Worm (Caenorhabditis elegans) whole organism, young adult: ENCODE data around the gene gck-2.

Experiments used
- B0019.2 ChIP-seq: fragments of 200-800 bp; sonication (Bioruptor generic); conservative IDR thresholded peaks from 2 replicates; pipeline ENCODE4 v1.3.6; 2022; ENCODE audit warnings: missing genetic modification reagents, missing genetic modification characterization, missing compliant biosample characterization
- B0035.1 ChIP-seq: sonication (generic microtip); optimal IDR thresholded peaks from 2 replicates; lab custom pipeline; 2016; ENCODE audit warnings: missing genetic modification characterization, mild to moderate bottlenecking, missing compliant biosample characterization, missing genotype, missing genetic modification reagents
- B0261.1 ChIP-seq: sonication (generic microtip); optimal IDR thresholded peaks from 2 replicates; lab custom pipeline; 2016; ENCODE audit warnings: mild to moderate bottlenecking, missing genetic modification characterization, moderate library complexity, missing compliant biosample characterization
- D2030.7 ChIP-seq: fragments of 200-800 bp; sonication (Bioruptor generic); IDR thresholded peaks from 2 replicates; pipeline ENCODE4 v1.3.6; 2022; ENCODE audit warnings: missing genetic modification reagents, missing genetic modification characterization, missing compliant biosample characterization
- F23B12.7 ChIP-seq: sonication (generic microtip); optimal IDR thresholded peaks from 2 replicates; lab custom pipeline; 2017; ENCODE audit warnings: missing genetic modification characterization, mild to moderate bottlenecking, missing compliant biosample characterization, antibody characterized with exemption, moderate library complexity; ENCODE audit not compliant: insufficient read depth
- F33H1.4 ChIP-seq: fragments of 200-800 bp; sonication (Bioruptor generic); IDR thresholded peaks from 2 replicates; pipeline ENCODE4 v1.3.6; 2022; ENCODE audit warnings: missing genetic modification reagents, missing genetic modification characterization, missing compliant biosample characterization
- F49E8.2 ChIP-seq: sonication (generic microtip); optimal IDR thresholded peaks from 3 replicates; lab custom pipeline; 2017; ENCODE audit warnings: missing genetic modification characterization, mild to moderate bottlenecking, missing compliant biosample characterization, antibody characterized with exemption, moderate library complexity; ENCODE audit not compliant: insufficient read depth
- F52B5.7 ChIP-seq: sonication (generic microtip); optimal IDR thresholded peaks from 2 replicates; lab custom pipeline; 2016; ENCODE audit warnings: mild to moderate bottlenecking, missing genetic modification characterization, missing compliant biosample characterization
- F55B11.4 ChIP-seq: sonication (generic microtip); optimal IDR thresholded peaks from 2 replicates; lab custom pipeline; 2016; ENCODE audit warnings: missing compliant biosample characterization, missing genetic modification characterization, borderline replicate concordance; ENCODE audit not compliant: insufficient read depth
- F57C9.4 ChIP-seq: sonication (generic microtip); optimal IDR thresholded peaks from 2 replicates; lab custom pipeline; 2017; ENCODE audit warnings: mild to moderate bottlenecking, missing genetic modification characterization, missing compliant biosample characterization
- Y53G8AR.9 ChIP-seq: fragments of 200-800 bp; sonication (Bioruptor generic); conservative IDR thresholded peaks from 2 replicates; pipeline ENCODE4 v1.3.6; 2022; ENCODE audit warnings: missing genetic modification reagents, missing genetic modification characterization, missing compliant biosample characterization
- Y67H2A.10 ChIP-seq: fragments of 200-800 bp; sonication (Bioruptor generic); conservative IDR thresholded peaks from 2 replicates; pipeline ENCODE4 v1.3.6; 2022; ENCODE audit warnings: missing genetic modification reagents, missing genetic modification characterization, missing compliant biosample characterization
- ZK185.1 ChIP-seq: sonication (generic microtip); optimal IDR thresholded peaks from 2 replicates; lab custom pipeline; 2016; ENCODE audit warnings: mild to moderate bottlenecking, missing genetic modification characterization, missing compliant biosample characterization; ENCODE audit not compliant: poor library complexity, severe bottlenecking
- ama-1 ChIP-seq, 3 experiments: fragments of 150-350 bp in 1 of 3; sonication (generic microtip) in 2 of 3; optimal IDR thresholded peaks; 2 replicates each; lab custom pipeline; 2014 to 2018; ENCODE audit warnings: missing biosample characterization in 2 of 3, missing genetic modification characterization in 2 of 3, missing genetic modification reagents in 2 of 3
- aptf-2 ChIP-seq: fragments of 200-800 bp; sonication (Bioruptor generic); conservative IDR thresholded peaks from 2 replicates; pipeline ENCODE4 v1.3.6; 2022; ENCODE audit warnings: missing genetic modification reagents, missing genetic modification characterization, missing compliant biosample characterization
- cebp-1 ChIP-seq, 2 experiments: fragments of 200-800 bp in 1 of 2; sonication (Bioruptor generic) in 1 of 2; sonication (generic microtip) in 1 of 2; IDR thresholded peaks in 1 of 2; optimal IDR thresholded peaks in 1 of 2; 2 replicates each; pipeline versions ENCODE4 v1.3.6 to Lab custom; 2017 to 2022; ENCODE audit warnings: missing compliant biosample characterization in 2 of 2, missing genetic modification characterization in 2 of 2, mild to moderate bottlenecking in 1 of 2, missing genetic modification reagents in 1 of 2, moderate library complexity in 1 of 2
- ceh-100 ChIP-seq: fragments of 200-800 bp; sonication (Bioruptor generic); IDR thresholded peaks from 2 replicates; pipeline ENCODE4 v1.3.6; 2022; ENCODE audit warnings: missing genetic modification reagents, missing genetic modification characterization, missing compliant biosample characterization
- ceh-27 ChIP-seq: fragments of 200-800 bp; sonication (Bioruptor generic); optimal IDR thresholded peaks from 2 replicates; lab custom pipeline; 2018; ENCODE audit warnings: mild to moderate bottlenecking, missing genetic modification characterization, moderate library complexity, missing compliant biosample characterization
- ceh-79 ChIP-seq: sonication (generic microtip); optimal IDR thresholded peaks from 2 replicates; lab custom pipeline; 2017; ENCODE audit warnings: mild to moderate bottlenecking, missing genetic modification characterization, missing compliant biosample characterization
- ceh-91 ChIP-seq: fragments of 200-800 bp; sonication (Bioruptor generic); IDR thresholded peaks from 2 replicates; pipeline ENCODE4 v1.3.6; 2022; ENCODE audit warnings: missing genetic modification reagents, missing genetic modification characterization, missing compliant biosample characterization
- chd-7 ChIP-seq: sonication (generic microtip); optimal IDR thresholded peaks from 2 replicates; lab custom pipeline; 2016; ENCODE audit warnings: mild to moderate bottlenecking, missing genetic modification characterization, moderate library complexity, missing compliant biosample characterization
- dpff-1 ChIP-seq: sonication (generic microtip); optimal IDR thresholded peaks from 2 replicates; lab custom pipeline; 2017; ENCODE audit warnings: mild to moderate bottlenecking, missing genetic modification characterization, missing compliant biosample characterization
- dpl-1 ChIP-seq: fragments of 150-350 bp; optimal IDR thresholded peaks from 2 replicates; lab custom pipeline; 2014; ENCODE audit warnings: missing biosample characterization, missing genetic modification reagents, missing genetic modification characterization
- efl-1 ChIP-seq: fragments of 150-350 bp; optimal IDR thresholded peaks from 2 replicates; lab custom pipeline; 2014; ENCODE audit warnings: missing biosample characterization, missing genetic modification reagents, missing genetic modification characterization
- egl-18 ChIP-seq: fragments of 200-800 bp; sonication (Bioruptor generic); IDR thresholded peaks from 2 replicates; pipeline ENCODE4 v1.3.6; 2022; ENCODE audit warnings: missing genetic modification reagents, missing genetic modification characterization, missing compliant biosample characterization
- ets-4 ChIP-seq: fragments of 200-800 bp; sonication (Bioruptor generic); optimal IDR thresholded peaks from 2 replicates; lab custom pipeline; 2018; ENCODE audit warnings: mild to moderate bottlenecking, missing genetic modification characterization, missing compliant biosample characterization
- gei-17 ChIP-seq: fragments of 200-800 bp; sonication (Bioruptor generic); optimal IDR thresholded peaks from 2 replicates; lab custom pipeline; 2018; ENCODE audit warnings: mild to moderate bottlenecking, missing genetic modification characterization, missing compliant biosample characterization
- hmg-1.2 ChIP-seq: fragments of 200-800 bp; sonication (Bioruptor generic); IDR thresholded peaks from 2 replicates; pipeline ENCODE4 v1.3.6; 2022; ENCODE audit warnings: missing genetic modification reagents, missing genetic modification characterization, missing compliant biosample characterization
- hrde-1 ChIP-seq: sonication (generic microtip); optimal IDR thresholded peaks from 2 replicates; lab custom pipeline; 2016; ENCODE audit warnings: missing genetic modification characterization, mild to moderate bottlenecking, missing compliant biosample characterization, moderate library complexity, missing genotype, missing genetic modification reagents, borderline replicate concordance
- hsf-1 ChIP-seq: fragments of 200-800 bp; sonication (Bioruptor generic); IDR thresholded peaks from 2 replicates; pipeline ENCODE4 v1.3.6; 2022; ENCODE audit warnings: missing genetic modification reagents, missing genetic modification characterization, missing compliant biosample characterization
- let-607 ChIP-seq, 2 experiments: fragments of 200-800 bp in 1 of 2; sonication (Bioruptor generic) in 1 of 2; sonication (generic microtip) in 1 of 2; optimal IDR thresholded peaks; 2 replicates each; lab custom pipeline; 2016 to 2018; ENCODE audit warnings: mild to moderate bottlenecking in 2 of 2, missing compliant biosample characterization in 2 of 2, missing genetic modification characterization in 2 of 2, moderate library complexity in 2 of 2, missing genotype in 1 of 2
- lir-1 ChIP-seq: fragments of 200-800 bp; sonication (Bioruptor generic); conservative IDR thresholded peaks from 2 replicates; pipeline ENCODE4 v1.3.6; 2022; ENCODE audit warnings: missing genetic modification reagents, missing genetic modification characterization, missing compliant biosample characterization
- mcd-1 ChIP-seq: fragments of 200-800 bp; sonication (Bioruptor generic); IDR thresholded peaks from 2 replicates; pipeline ENCODE4 v1.3.6; 2022; ENCODE audit warnings: missing genetic modification reagents, missing genetic modification characterization, missing compliant biosample characterization
- nhr-80 ChIP-seq: sonication (generic microtip); optimal IDR thresholded peaks from 2 replicates; lab custom pipeline; 2016; ENCODE audit warnings: missing genetic modification characterization, missing compliant biosample characterization
- repo-1 ChIP-seq: sonication (generic microtip); optimal IDR thresholded peaks from 2 replicates; lab custom pipeline; 2017; ENCODE audit warnings: mild to moderate bottlenecking, missing genetic modification characterization, missing compliant biosample characterization
- sea-2 ChIP-seq: fragments of 200-800 bp; sonication (Bioruptor generic); IDR thresholded peaks from 2 replicates; pipeline ENCODE4 v1.3.6; 2022; ENCODE audit warnings: missing genetic modification characterization, missing compliant biosample characterization
- snpc-1.1 ChIP-seq: sonication (generic microtip); optimal IDR thresholded peaks from 2 replicates; lab custom pipeline; 2017; ENCODE audit warnings: missing genetic modification characterization, mild to moderate bottlenecking, missing compliant biosample characterization, antibody characterized with exemption, moderate library complexity, missing genotype, missing genetic modification reagents; ENCODE audit not compliant: insufficient read depth
- snpc-1.3 ChIP-seq: sonication (generic microtip); optimal IDR thresholded peaks from 2 replicates; lab custom pipeline; 2017; ENCODE audit warnings: missing genetic modification characterization, mild to moderate bottlenecking, missing compliant biosample characterization, antibody characterized with exemption, moderate library complexity, missing genotype, missing genetic modification reagents; ENCODE audit not compliant: insufficient read depth
- somi-1 ChIP-seq: fragments of 200-800 bp; sonication (Bioruptor generic); optimal IDR thresholded peaks from 2 replicates; lab custom pipeline; 2018; ENCODE audit warnings: mild to moderate bottlenecking, missing genetic modification characterization, missing compliant biosample characterization
- unc-62 ChIP-seq: fragments of 150-350 bp; optimal IDR thresholded peaks from 2 replicates; lab custom pipeline; 2014; ENCODE audit warnings: missing biosample characterization, missing genetic modification reagents, missing genetic modification characterization
- zfh-2 ChIP-seq: fragments of 200-800 bp; sonication (Bioruptor generic); conservative IDR thresholded peaks from 2 replicates; pipeline ENCODE4 v1.3.6; 2022; ENCODE audit warnings: missing genetic modification reagents, missing genetic modification characterization, missing compliant biosample characterization
- ztf-18 ChIP-seq: sonication (generic microtip); optimal IDR thresholded peaks from 2 replicates; lab custom pipeline; 2016; ENCODE audit warnings: missing genotype, mild to moderate bottlenecking, missing genetic modification characterization, missing compliant biosample characterization
- ztf-22 ChIP-seq: fragments of 200-800 bp; sonication (Bioruptor generic); optimal IDR thresholded peaks from 2 replicates; lab custom pipeline; 2018; ENCODE audit warnings: mild to moderate bottlenecking, missing genetic modification characterization, moderate library complexity, missing compliant biosample characterization
- ztf-25 ChIP-seq: fragments of 200-800 bp; sonication (Bioruptor generic); IDR thresholded peaks from 2 replicates; pipeline ENCODE4 v1.3.6; 2022; ENCODE audit warnings: missing genetic modification reagents, missing genetic modification characterization, missing compliant biosample characterization
- ztf-6 ChIP-seq: fragments of 200-800 bp; sonication (Bioruptor generic); IDR thresholded peaks from 2 replicates; pipeline ENCODE4 v1.3.6; 2022; ENCODE audit warnings: missing genetic modification reagents, missing genetic modification characterization, missing compliant biosample characterization

Gene gck-2

ce11 chrV:6784853-6785492, 7.5 kb downstream of the gck-2 start, which contains the start of the genes spn-4 and spe-39:
Gene spn-4 (minus strand): TSS chrV:6784903.
Gene spe-39 (plus strand): TSS chrV:6785451.
- peak; percentile 55; the same call in 1 of the 2 replicates for TF ChIP-seq ceh-100 (GFP tag; lab: Robert Waterston, UW)
- no peak for TF ChIP-seq ztf-25 (GFP tag; lab: Robert Waterston, UW)
- peak; percentile 28 for TF ChIP-seq ceh-27 (GFP tag; lab: Kevin White, UChicago)
- TF ChIP-seq F55B11.4: no peak
- peak; percentile 72 for TF ChIP-seq B0019.2 (GFP tag; lab: Robert Waterston, UW)
- no peak for TF ChIP-seq sea-2 (GFP tag; lab: Robert Waterston, UW)
- 0 out of 2 replicates have a peak, but pooled peaks have one; percentile 52 for TF ChIP-seq hsf-1
- TF ChIP-seq ztf-18 (tag; lab: Kevin White, UChicago): peak; percentile 17
- peak; percentile 72 for TF ChIP-seq F33H1.4 (GFP tag; lab: Robert Waterston, UW)
- no peak for TF ChIP-seq somi-1
- peak; percentile 72 for TF ChIP-seq mcd-1 (GFP tag; lab: Robert Waterston, UW)
- TF ChIP-seq ama-1 (optimal IDR thresholded peaks at IDR 0.05; lab: Kevin White, UChicago): no peak
- TF ChIP-seq ama-1 (GFP tag; optimal IDR thresholded peaks at IDR 0.05; lab: Kevin White, UChicago): no peak
- peak; percentile 48 for TF ChIP-seq hrde-1 (tag; lab: Kevin White, UChicago)
- peak; percentile 97 for TF ChIP-seq efl-1 (GFP tag; lab: Kevin White, UChicago)
- TF ChIP-seq gei-17: no peak
- TF ChIP-seq chd-7 (tag; lab: Kevin White, UChicago): no peak
- TF ChIP-seq snpc-1.3: peak; percentile 27
- no peak for TF ChIP-seq F57C9.4 (tag; lab: Kevin White, UChicago)
- peak; percentile 81 for TF ChIP-seq dpl-1 (GFP tag; lab: Kevin White, UChicago)
- TF ChIP-seq aptf-2: no peak
- TF ChIP-seq ceh-79: no peak
- TF ChIP-seq Y53G8AR.9 (GFP tag; lab: Robert Waterston, UW): 0 out of 2 replicates have a peak, but pooled peaks have one; percentile 57
- no peak for TF ChIP-seq B0261.1 (tag; lab: Kevin White, UChicago)
- TF ChIP-seq F52B5.7 (tag; lab: Kevin White, UChicago): no peak
- TF ChIP-seq zfh-2: no peak
- no peak for TF ChIP-seq ztf-6 (GFP tag; lab: Robert Waterston, UW)
- TF ChIP-seq ceh-91 (GFP tag; lab: Robert Waterston, UW): peak; percentile 90
- TF ChIP-seq Y67H2A.10 (GFP tag; lab: Robert Waterston, UW): no peak
- TF ChIP-seq F23B12.7 (tag; lab: Kevin White, UChicago): no peak
- no peak for TF ChIP-seq repo-1 (tag; lab: Kevin White, UChicago)
- TF ChIP-seq lir-1 (GFP tag; lab: Robert Waterston, UW): peak; percentile 43; the same call in 1 of the 2 replicates
- no peak for TF ChIP-seq B0035.1 (tag; lab: Kevin White, UChicago)
- peak in 1 of 2 experiments; percentile 14 for TF ChIP-seq let-607 (tag; optimal IDR thresholded peaks at IDR 0.05; lab: Kevin White, UChicago)
- TF ChIP-seq ets-4: no peak
- no peak for TF ChIP-seq unc-62 (GFP tag; lab: Kevin White, UChicago)
- TF ChIP-seq dpff-1 (tag; lab: Kevin White, UChicago): no peak
- peak; percentile 47 for TF ChIP-seq hmg-1.2 (GFP tag; lab: Robert Waterston, UW)
- TF ChIP-seq ztf-22 (GFP tag; lab: Kevin White, UChicago): no peak
- TF ChIP-seq ZK185.1 (tag; lab: Kevin White, UChicago): peak; percentile 78
- peak; percentile 92 for TF ChIP-seq D2030.7 (GFP tag; lab: Robert Waterston, UW)
- no peak for TF ChIP-seq egl-18 (GFP tag; lab: Robert Waterston, UW)
- TF ChIP-seq F49E8.2 (tag; lab: Kevin White, UChicago): no peak
- no peak for TF ChIP-seq cebp-1 (GFP tag; IDR thresholded peaks at IDR 0.05; lab: Robert Waterston, UW)
- peak; percentile 60 for TF ChIP-seq cebp-1 (tag; optimal IDR thresholded peaks at IDR 0.05; lab: Kevin White, UChicago)
- no peak for TF ChIP-seq snpc-1.1
- TF ChIP-seq nhr-80: peak; percentile 8
